Worm (Caenorhabditis elegans) whole organism, young adult: Measurements from ENCODE around the gene C27D8.1.

Experiments used
- F33H1.4 ChIP-seq: fragments of 200-800 bp; sonication (Bioruptor generic); IDR thresholded peaks from 2 replicates; pipeline ENCODE4 v1.3.6; 2022; ENCODE audit warnings: missing genetic modification reagents, missing genetic modification characterization, missing compliant biosample characterization
- K11D2.4 ChIP-seq: fragments of 200-800 bp; sonication (Bioruptor generic); IDR thresholded peaks from 2 replicates; pipeline ENCODE4 v1.3.6; 2022; ENCODE audit warnings: missing genetic modification reagents, missing genetic modification characterization, missing compliant biosample characterization
- ama-1 ChIP-seq, 3 experiments: fragments of 150-350 bp in 1 of 3; sonication (generic microtip) in 2 of 3; optimal IDR thresholded peaks; 2 replicates each; lab custom pipeline; 2014 to 2018; ENCODE audit warnings: missing biosample characterization in 2 of 3, missing genetic modification characterization in 2 of 3, missing genetic modification reagents in 2 of 3
- lag-1 ChIP-seq: fragments of 200-800 bp; sonication (Bioruptor generic); IDR thresholded peaks from 2 replicates; pipeline ENCODE4 v1.3.6; 2022; ENCODE audit warnings: missing genetic modification reagents, missing genetic modification characterization, missing compliant biosample characterization
- madf-6 ChIP-seq: fragments of 200-800 bp; sonication (Bioruptor generic); IDR thresholded peaks from 2 replicates; pipeline ENCODE4 v1.3.6; 2022; ENCODE audit warnings: missing genetic modification reagents, missing genetic modification characterization, missing compliant biosample characterization
- pha-4 ChIP-seq: fragments of 150-350 bp; sonication (generic microtip); optimal IDR thresholded peaks from 2 replicates; lab custom pipeline; 2014; ENCODE audit warnings: missing biosample characterization, missing genetic modification reagents, missing genetic modification characterization
- snpc-4 ChIP-seq, 5 experiments: fragments of 150-350 bp in 1 of 5; sonication (generic microtip) in 4 of 5; optimal IDR thresholded peaks; 2 replicates each; lab custom pipeline; 2014 to 2018; ENCODE audit warnings: missing genetic modification characterization in 5 of 5, missing biosample characterization in 3 of 5, antibody characterized with exemption in 2 of 5, mild to moderate bottlenecking in 2 of 5, missing compliant biosample characterization in 2 of 5, missing genotype in 2 of 5, moderate library complexity in 2 of 5, missing genetic modification reagents in 1 of 5
- unc-62 ChIP-seq: fragments of 150-350 bp; optimal IDR thresholded peaks from 2 replicates; lab custom pipeline; 2014; ENCODE audit warnings: missing biosample characterization, missing genetic modification reagents, missing genetic modification characterization

DNA sequence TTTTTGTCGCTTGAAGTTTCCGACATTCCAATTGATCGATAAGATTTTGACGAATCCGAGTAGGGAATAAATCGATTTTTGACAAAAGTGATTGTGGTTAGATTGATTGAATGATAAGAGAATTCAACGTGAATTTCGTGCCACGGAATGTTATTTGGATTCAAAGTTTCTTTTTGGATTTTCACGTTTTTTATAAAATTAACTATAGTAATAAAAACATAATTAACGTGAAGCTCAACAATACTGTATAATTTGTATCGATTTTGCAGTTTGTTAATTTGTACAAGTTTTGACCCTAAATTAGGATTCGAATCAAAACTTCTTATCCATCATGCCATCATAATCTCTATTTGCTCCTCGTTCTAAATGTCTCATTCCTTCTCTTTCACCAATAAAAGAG, 27.1 kb downstream of the C27D8.1 start, which contains the start of gene C36H8.1:
- no peak for TF ChIP-seq snpc-4 (GFP tag; optimal IDR thresholded peaks at IDR 0.05; lab: Kevin White, UChicago)
- no peak for TF ChIP-seq snpc-4 (tag; optimal IDR thresholded peaks at IDR 0.05; lab: Kevin White, UChicago)
- TF ChIP-seq madf-6: no peak
- no peak for TF ChIP-seq F33H1.4
- no peak for TF ChIP-seq lag-1 (GFP tag; lab: Robert Waterston, UW)
- no peak for TF ChIP-seq pha-4 (tag; lab: Kevin White, UChicago)
- TF ChIP-seq K11D2.4 (GFP tag; lab: Robert Waterston, UW): no peak
- no peak for TF ChIP-seq ama-1 (optimal IDR thresholded peaks at IDR 0.05; lab: Kevin White, UChicago)
- no peak for TF ChIP-seq ama-1 (GFP tag; optimal IDR thresholded peaks at IDR 0.05; lab: Kevin White, UChicago)
- TF ChIP-seq unc-62: no peak
